Worm (Caenorhabditis elegans) whole organism, midembryonic: ENCODE data around the gene col-73.
"Not testable (repeated sequence)": the region's sequence is repeated elsewhere in the genome, so short reads cannot be mapped to it uniquely, and the experiment has no call there.

Experiments
- T22C8.4 ChIP-seq: fragments of 200-800 bp; sonication (Bioruptor generic); IDR thresholded peaks from 2 replicates; pipeline ENCODE4 v1.3.6; 2022; ENCODE audit warnings: missing genetic modification characterization, missing compliant biosample characterization
- cog-1 ChIP-seq: sonication (generic microtip); optimal IDR thresholded peaks from 2 replicates; lab custom pipeline; 2016; ENCODE audit warnings: missing genetic modification characterization, missing compliant biosample characterization
- flt-1 ChIP-seq: fragments of 200-800 bp; sonication (Bioruptor generic); IDR thresholded peaks from 2 replicates; pipeline ENCODE4 v1.3.6; 2022; ENCODE audit warnings: missing genetic modification characterization, missing compliant biosample characterization
- med-1 ChIP-seq: sonication (generic microtip); optimal IDR thresholded peaks from 2 replicates; lab custom pipeline; 2017; ENCODE audit warnings: missing genetic modification characterization, mild to moderate bottlenecking, missing compliant biosample characterization, antibody characterized with exemption, missing genetic modification reagents; ENCODE audit not compliant: insufficient read depth
- tab-1 ChIP-seq: fragments of 200-800 bp; sonication (Bioruptor generic); IDR thresholded peaks from 2 replicates; pipeline ENCODE4 v1.3.6; 2022; ENCODE audit warnings: missing genetic modification characterization, missing compliant biosample characterization
- ztf-23 ChIP-seq: fragments of 200-800 bp; sonication (Bioruptor generic); IDR thresholded peaks from 2 replicates; pipeline ENCODE4 v1.3.6; 2022; ENCODE audit warnings: missing genetic modification reagents, missing genetic modification characterization, missing compliant biosample characterization
- ztf-29 ChIP-seq: fragments of 200-800 bp; sonication (Bioruptor generic); IDR thresholded peaks from 2 replicates; pipeline ENCODE4 v1.3.6; 2022; ENCODE audit warnings: missing genetic modification reagents, missing genetic modification characterization, missing compliant biosample characterization

DNA sequence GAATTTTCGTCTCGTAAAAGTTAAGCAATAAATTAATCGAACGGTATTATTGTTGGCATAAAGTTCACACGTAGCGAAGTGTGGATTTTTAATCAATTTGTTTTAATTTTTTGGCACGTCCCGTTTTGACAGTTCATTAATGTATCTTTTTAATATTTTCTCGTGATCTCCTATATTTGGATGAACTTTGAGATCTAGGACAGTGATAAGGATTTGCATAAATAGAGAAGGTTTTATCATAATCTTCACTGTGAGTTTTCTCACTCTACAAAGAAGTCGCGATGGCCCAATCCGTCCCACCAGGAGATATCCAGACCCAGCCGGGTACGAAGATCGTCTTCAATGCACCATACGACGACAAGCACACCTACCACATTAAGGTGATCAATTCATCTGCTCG, 47.8 kb downstream of the col-73 start, which contains the start of the genes C33F10.8 and msp-40:
- TF ChIP-seq ztf-23 (GFP tag; lab: Robert Waterston, UW); med-1 (GFP tag; lab: Kevin White, UChicago); cog-1 (tag; lab: Kevin White, UChicago); tab-1; flt-1 (GFP tag; lab: Robert Waterston, UW); T22C8.4 (GFP tag; lab: Robert Waterston, UW); ztf-29 (GFP tag; lab: Robert Waterston, UW): not testable (repeated sequence)
